Worm (Caenorhabditis elegans) whole organism, midembryonic: ENCODE measurements around the gene T28D6.7.
A peak's percentile ranks its signal among the peaks of the same experiment; 100 is the strongest.

ENCODE experiments used
- T22C8.4 ChIP-seq: fragments of 200-800 bp; sonication (Bioruptor generic); IDR thresholded peaks from 2 replicates; pipeline ENCODE4 v1.3.6; 2022; ENCODE audit warnings: missing genetic modification characterization, missing compliant biosample characterization
- cog-1 ChIP-seq: sonication (generic microtip); optimal IDR thresholded peaks from 2 replicates; lab custom pipeline; 2016; ENCODE audit warnings: missing genetic modification characterization, missing compliant biosample characterization
- flt-1 ChIP-seq: fragments of 200-800 bp; sonication (Bioruptor generic); IDR thresholded peaks from 2 replicates; pipeline ENCODE4 v1.3.6; 2022; ENCODE audit warnings: missing genetic modification characterization, missing compliant biosample characterization
- klf-2 ChIP-seq: fragments of 200-800 bp; sonication (Bioruptor generic); conservative IDR thresholded peaks from 2 replicates; pipeline ENCODE4 v1.3.6; 2022; ENCODE audit warnings: missing genetic modification reagents, missing genetic modification characterization, missing compliant biosample characterization
- med-1 ChIP-seq: sonication (generic microtip); optimal IDR thresholded peaks from 2 replicates; lab custom pipeline; 2017; ENCODE audit warnings: missing genetic modification characterization, mild to moderate bottlenecking, missing compliant biosample characterization, antibody characterized with exemption, missing genetic modification reagents; ENCODE audit not compliant: insufficient read depth
- ref-1 ChIP-seq: fragments of 200-800 bp; sonication (Bioruptor generic); conservative IDR thresholded peaks from 2 replicates; pipeline ENCODE4 v1.3.6; 2022; ENCODE audit warnings: missing genetic modification reagents, missing genetic modification characterization, missing compliant biosample characterization
- tab-1 ChIP-seq: fragments of 200-800 bp; sonication (Bioruptor generic); IDR thresholded peaks from 2 replicates; pipeline ENCODE4 v1.3.6; 2022; ENCODE audit warnings: missing genetic modification characterization, missing compliant biosample characterization
- ztf-23 ChIP-seq: fragments of 200-800 bp; sonication (Bioruptor generic); IDR thresholded peaks from 2 replicates; pipeline ENCODE4 v1.3.6; 2022; ENCODE audit warnings: missing genetic modification reagents, missing genetic modification characterization, missing compliant biosample characterization
- ztf-29 ChIP-seq: fragments of 200-800 bp; sonication (Bioruptor generic); IDR thresholded peaks from 2 replicates; pipeline ENCODE4 v1.3.6; 2022; ENCODE audit warnings: missing genetic modification reagents, missing genetic modification characterization, missing compliant biosample characterization

T28D6.7 gene

DNA sequence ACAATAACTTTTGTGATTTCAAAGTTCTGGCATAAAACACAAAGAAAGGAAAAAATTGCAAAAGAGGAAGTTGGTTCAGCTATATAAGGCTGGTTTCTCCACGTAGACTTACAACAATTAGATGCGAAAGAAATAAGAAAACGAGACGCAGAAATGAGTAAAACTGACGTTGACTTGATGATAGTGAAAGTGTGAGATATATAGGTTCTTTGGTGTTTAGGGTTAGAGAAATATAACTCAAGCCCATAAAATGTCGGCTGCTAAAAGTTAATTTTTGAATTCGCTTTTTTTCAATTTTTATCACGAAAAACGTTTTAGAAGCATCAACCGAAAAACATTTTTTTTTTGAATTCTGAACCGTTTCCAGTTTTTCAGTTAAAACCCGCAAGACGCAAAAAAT lies 32.2 kb upstream of the T28D6.7 start:
- TF ChIP-seq ztf-29 (GFP tag; lab: Robert Waterston, UW) (no peak), tab-1 (GFP tag; lab: Robert Waterston, UW) (no peak), T22C8.4 (GFP tag; lab: Robert Waterston, UW) (no peak), cog-1 (tag; lab: Kevin White, UChicago) (no peak), med-1 (GFP tag; lab: Kevin White, UChicago) (no peak)

DNA sequence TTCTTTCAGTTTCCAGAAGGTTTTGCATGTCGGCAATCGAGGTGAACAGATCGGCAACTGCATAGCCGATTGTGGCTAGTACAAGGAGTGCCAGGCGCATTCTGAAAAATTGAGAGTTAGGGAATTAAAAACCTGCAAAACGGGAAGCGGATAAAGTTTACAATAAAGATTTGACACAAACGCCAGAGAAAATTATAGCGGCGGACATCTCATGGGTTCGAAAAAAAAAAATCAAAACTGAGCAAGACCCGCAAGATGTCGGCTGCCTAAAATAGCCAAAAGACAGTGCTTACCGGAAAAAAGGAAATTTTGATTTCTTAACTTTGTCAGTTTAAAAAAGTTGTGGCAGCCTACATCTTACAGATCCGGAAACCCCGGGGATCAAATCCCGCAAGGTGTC lies 31.6 kb upstream of the T28D6.7 start, which contains the start of gene dpy-18:
TSS of gene dpy-18 (minus strand) at position 101 of the 400 bp plus-strand sequence.
- TF ChIP-seq med-1 (GFP tag; lab: Kevin White, UChicago) (no peak), klf-2 (GFP tag; lab: Robert Waterston, UW) (no peak), T22C8.4 (GFP tag; lab: Robert Waterston, UW) (no peak), ztf-29 (GFP tag; lab: Robert Waterston, UW) (no peak)

DNA sequence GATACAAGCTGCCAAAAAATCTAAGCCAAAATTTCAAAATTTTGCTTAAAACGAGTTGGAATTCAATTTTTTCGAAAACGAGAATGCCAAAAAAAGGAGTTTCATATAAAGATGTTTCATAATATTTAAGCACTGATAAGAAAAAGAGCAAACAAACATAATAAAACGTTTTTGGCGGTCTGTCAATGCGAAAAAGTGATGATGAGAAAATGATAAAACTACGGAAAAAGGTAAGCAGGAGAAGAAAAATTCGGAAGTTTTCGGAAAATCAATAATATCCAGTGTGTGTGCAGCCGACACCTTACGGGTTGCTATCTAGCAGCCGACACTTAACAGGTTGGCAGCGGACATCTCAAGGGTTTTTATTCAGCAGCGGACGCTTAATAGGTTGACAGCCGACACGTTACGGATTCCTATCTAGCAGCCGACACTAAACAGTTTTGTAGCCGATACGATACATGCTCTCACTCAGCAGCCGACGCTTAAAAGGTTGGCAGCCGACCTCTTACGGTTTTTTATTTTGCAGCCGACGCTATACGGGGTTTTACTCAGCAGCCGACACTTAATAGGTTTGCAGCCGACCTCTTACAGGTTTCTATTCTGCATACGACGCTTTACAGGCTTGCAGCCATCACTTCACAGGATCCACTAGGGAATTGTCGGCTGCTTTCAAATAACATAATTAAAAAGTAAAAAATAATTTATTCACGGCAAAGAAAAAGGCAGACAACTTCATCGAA lies 26.1 kb upstream of the T28D6.7 start:
- TF ChIP-seq T22C8.4 (GFP tag; lab: Robert Waterston, UW) (no peak; the same call in 1 of the 2 replicates), ztf-29 (GFP tag; lab: Robert Waterston, UW) (no peak), ref-1 (GFP tag; lab: Robert Waterston, UW) (no peak), med-1 (GFP tag; lab: Kevin White, UChicago) (no peak), ztf-23 (no peak), tab-1 (GFP tag; lab: Robert Waterston, UW) (no peak), flt-1 (GFP tag; lab: Robert Waterston, UW) (no peak), klf-2 (GFP tag; lab: Robert Waterston, UW) (no peak), cog-1 (tag; lab: Kevin White, UChicago) (no peak)

DNA sequence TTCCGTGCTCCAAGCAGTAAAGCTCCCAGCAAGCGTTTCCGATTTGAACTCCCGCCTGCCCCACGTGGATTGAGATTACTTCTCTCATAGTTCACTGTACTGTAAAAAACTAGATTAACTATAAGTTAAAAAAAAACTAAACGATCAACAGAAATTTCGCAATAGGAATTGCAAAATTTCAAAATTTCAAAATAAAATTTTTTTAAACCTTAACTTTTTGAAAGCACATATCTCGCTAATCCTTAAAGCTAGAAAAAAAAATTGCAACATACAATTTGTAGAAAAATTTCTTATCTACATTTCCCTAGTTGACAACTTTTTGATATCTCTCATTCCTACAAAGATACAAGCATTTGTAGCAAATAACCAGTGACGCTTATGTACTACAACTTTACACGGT lies 25.4 kb upstream of the T28D6.7 start, which contains the start of gene tba-7:
TSS of gene tba-7 (minus strand) at position 101 of the 400 bp plus-strand sequence.
- no peak for TF ChIP-seq ztf-29 (GFP tag; lab: Robert Waterston, UW)
- TF ChIP-seq klf-2 (GFP tag; lab: Robert Waterston, UW), result no peak
- TF ChIP-seq ref-1 (GFP tag; lab: Robert Waterston, UW), result no peak
- TF ChIP-seq flt-1 (GFP tag; lab: Robert Waterston, UW), result no peak
- no peak for TF ChIP-seq cog-1 (tag; lab: Kevin White, UChicago)
- no peak for TF ChIP-seq tab-1 (GFP tag; lab: Robert Waterston, UW)
- no peak for TF ChIP-seq med-1 (GFP tag; lab: Kevin White, UChicago)
- no peak for TF ChIP-seq T22C8.4 (GFP tag; lab: Robert Waterston, UW)
- TF ChIP-seq ztf-23, result no peak

DNA sequence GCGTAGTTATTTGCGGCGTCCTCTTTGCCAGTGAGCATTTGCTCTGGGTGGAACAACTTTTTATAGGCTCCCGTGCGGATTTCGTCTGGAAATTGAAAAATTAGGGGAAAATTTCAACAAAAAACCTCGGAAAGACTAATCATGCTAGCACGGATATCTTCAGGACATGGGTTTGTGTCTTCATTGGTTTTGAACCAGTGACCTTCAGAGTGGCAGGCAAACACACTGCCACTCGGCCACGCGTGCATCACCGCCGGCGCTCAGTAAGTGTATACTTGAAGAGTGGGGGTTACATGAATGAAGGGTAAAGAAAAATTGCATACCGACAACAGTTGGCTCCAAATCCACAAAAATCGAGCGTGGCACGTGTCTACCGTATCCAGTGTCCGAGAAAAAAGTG lies 25.0 kb upstream of the T28D6.7 start:
- TF ChIP-seq cog-1 (tag; lab: Kevin White, UChicago), result peak; percentile 83
- TF ChIP-seq ztf-23, result peak; percentile 93
- TF ChIP-seq ztf-29 (GFP tag; lab: Robert Waterston, UW), result peak; percentile 91
- TF ChIP-seq flt-1 (GFP tag; lab: Robert Waterston, UW), result peak; percentile 96
- peak; percentile 14 for TF ChIP-seq med-1 (GFP tag; lab: Kevin White, UChicago)
- peak; percentile 95 for TF ChIP-seq tab-1 (GFP tag; lab: Robert Waterston, UW)
- TF ChIP-seq ref-1 (GFP tag; lab: Robert Waterston, UW), result peak; percentile 95
- peak; percentile 87 for TF ChIP-seq T22C8.4 (GFP tag; lab: Robert Waterston, UW)
- TF ChIP-seq klf-2 (GFP tag; lab: Robert Waterston, UW), result peak; percentile 93

DNA sequence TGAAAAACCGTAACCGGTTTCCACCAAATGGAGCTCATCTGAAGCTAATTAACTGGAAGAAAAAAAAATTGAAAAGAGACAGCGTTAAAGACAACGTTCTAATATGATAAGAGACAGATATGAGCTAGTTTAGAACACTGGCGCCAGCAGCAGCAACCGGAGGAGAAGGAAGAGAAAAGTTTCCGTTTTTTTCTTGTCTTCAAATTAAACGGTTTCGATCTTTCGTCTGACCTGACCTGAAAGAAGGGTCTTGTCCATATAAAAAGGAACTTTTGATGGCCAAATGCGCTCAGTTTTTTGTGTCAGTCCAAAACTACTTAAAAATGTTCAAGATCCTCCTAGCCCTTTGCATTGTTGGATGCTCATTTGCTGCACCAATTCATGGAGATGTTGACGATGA lies 20.2 kb upstream of the T28D6.7 start, which contains the start of gene T28D6.3:
TSS of gene T28D6.3 (plus strand) at position 301 of the 400 bp plus-strand sequence.
- TF ChIP-seq tab-1 (GFP tag; lab: Robert Waterston, UW), result no peak
- no peak for TF ChIP-seq med-1 (GFP tag; lab: Kevin White, UChicago)
- TF ChIP-seq klf-2 (GFP tag; lab: Robert Waterston, UW), result no peak
- TF ChIP-seq ref-1 (GFP tag; lab: Robert Waterston, UW), result no peak
- TF ChIP-seq cog-1 (tag; lab: Kevin White, UChicago), result no peak
- TF ChIP-seq T22C8.4 (GFP tag; lab: Robert Waterston, UW), result no peak
- TF ChIP-seq ztf-29 (GFP tag; lab: Robert Waterston, UW), result no peak
- TF ChIP-seq flt-1 (GFP tag; lab: Robert Waterston, UW), result no peak
- TF ChIP-seq ztf-23, result no peak

DNA sequence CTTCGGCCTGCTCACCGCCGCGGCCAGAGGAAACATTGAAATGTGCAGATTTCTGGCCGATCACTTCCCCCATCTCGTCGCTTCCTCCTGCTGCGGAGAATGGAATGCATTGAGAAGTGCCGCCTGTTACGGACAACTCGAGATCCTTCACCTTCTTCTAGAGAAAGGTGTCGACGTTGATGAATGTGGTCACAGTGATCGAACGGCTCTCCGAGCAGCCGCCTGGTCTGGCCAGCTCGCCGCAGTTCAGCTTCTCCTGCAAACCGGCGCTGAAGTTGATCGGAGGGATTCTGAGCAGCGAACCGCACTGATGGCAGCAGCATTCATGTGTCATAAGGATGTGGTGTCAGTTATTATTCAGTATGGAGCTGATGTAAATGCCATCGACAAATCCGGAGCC lies 16.6 kb upstream of the T28D6.7 start:
- TF ChIP-seq ref-1 (GFP tag; lab: Robert Waterston, UW) (no peak), ztf-23 (no peak), klf-2 (GFP tag; lab: Robert Waterston, UW) (no peak), T22C8.4 (GFP tag; lab: Robert Waterston, UW) (no peak), tab-1 (GFP tag; lab: Robert Waterston, UW) (no peak), ztf-29 (GFP tag; lab: Robert Waterston, UW) (no peak), cog-1 (tag; lab: Kevin White, UChicago) (no peak), flt-1 (GFP tag; lab: Robert Waterston, UW) (no peak), med-1 (GFP tag; lab: Kevin White, UChicago) (no peak)

DNA sequence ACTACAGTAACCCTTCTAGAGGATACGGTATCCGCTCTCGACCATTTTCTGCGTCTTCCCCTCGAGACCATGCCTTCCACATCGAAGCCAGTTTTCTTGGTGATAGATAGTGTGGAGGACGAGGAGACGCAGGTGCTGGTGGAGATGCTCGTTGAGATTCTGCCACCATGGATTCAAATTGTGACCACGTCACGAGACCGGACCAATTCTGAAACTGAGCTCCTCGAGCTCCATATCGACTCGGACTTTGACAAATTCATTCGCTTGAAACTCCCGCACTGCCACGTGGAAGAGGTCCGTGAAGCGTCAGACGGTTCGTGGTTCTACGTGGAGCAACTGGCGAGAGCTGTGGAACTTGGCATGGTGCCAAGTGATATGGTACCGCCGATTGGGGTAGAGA lies 15.1 kb upstream of the T28D6.7 start:
- no peak for TF ChIP-seq cog-1 (tag; lab: Kevin White, UChicago)
- TF ChIP-seq ref-1 (GFP tag; lab: Robert Waterston, UW), result no peak
- no peak for TF ChIP-seq med-1 (GFP tag; lab: Kevin White, UChicago)
- TF ChIP-seq flt-1 (GFP tag; lab: Robert Waterston, UW), result no peak
- no peak for TF ChIP-seq T22C8.4 (GFP tag; lab: Robert Waterston, UW)
- TF ChIP-seq tab-1 (GFP tag; lab: Robert Waterston, UW), result no peak
- TF ChIP-seq ztf-23, result no peak
- no peak for TF ChIP-seq ztf-29 (GFP tag; lab: Robert Waterston, UW)
- no peak for TF ChIP-seq klf-2 (GFP tag; lab: Robert Waterston, UW)

DNA sequence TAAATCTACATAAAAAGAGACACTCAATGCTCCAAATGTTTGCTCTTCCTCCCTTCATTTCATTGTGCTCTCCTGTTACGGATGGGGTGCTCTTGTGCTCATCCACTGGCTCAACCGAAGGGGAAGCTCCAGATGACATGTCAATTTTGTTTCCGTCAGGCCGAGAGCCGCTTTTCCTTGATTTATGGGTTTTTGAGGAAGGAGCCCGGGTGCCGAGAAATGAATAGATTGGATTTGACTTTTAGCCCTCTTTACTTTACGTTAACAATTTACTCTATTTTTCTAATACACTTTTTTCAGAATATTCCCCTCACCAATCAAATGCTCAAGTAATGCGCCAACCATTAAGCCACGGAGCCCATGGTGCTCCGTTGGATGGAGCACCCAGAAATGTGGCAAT lies 13.9 kb upstream of the T28D6.7 start, which contains the start of gene T28D6.4:
TSS of gene T28D6.4 (plus strand) at position 301 of the 400 bp plus-strand sequence.
- TF ChIP-seq flt-1 (GFP tag; lab: Robert Waterston, UW) (no peak), ztf-29 (GFP tag; lab: Robert Waterston, UW) (no peak), T22C8.4 (GFP tag; lab: Robert Waterston, UW) (no peak), ref-1 (GFP tag; lab: Robert Waterston, UW) (no peak), cog-1 (tag; lab: Kevin White, UChicago) (no peak), klf-2 (GFP tag; lab: Robert Waterston, UW) (no peak), ztf-23 (no peak), tab-1 (GFP tag; lab: Robert Waterston, UW) (no peak)
